Worm (Caenorhabditis elegans): ENCODE measurements around the gene dcap-2.

DNA sequence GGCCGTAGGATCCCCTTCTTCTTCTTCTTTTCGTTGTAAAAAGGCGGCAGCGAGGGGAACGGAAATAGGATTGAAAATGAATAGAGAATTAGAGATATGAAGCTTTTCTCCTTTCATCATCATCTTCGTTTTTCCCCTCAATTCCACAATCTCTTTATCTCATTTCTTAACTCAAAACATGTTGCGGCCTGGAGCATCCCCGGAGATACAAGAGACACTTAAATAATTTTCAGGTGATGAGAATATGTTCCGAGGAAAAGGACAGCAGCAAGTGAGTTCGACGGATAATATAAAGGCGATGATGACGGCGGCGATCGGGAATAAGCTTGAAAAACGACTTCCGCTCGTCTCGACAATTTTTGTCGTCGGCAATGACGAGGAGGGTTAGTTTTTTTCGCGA, 40.0 kb upstream of the dcap-2 start, which contains the start of the genes Y45F10B.13 and qui-1:
- no peak for TF ChIP-seq ceh-30 (tag; optimal IDR thresholded peaks at IDR 0.05)
- TF ChIP-seq fkh-10 (GFP tag; optimal IDR thresholded peaks at IDR 0.05): no peak
- TF ChIP-seq fkh-6 (tag; optimal IDR thresholded peaks at IDR 0.05): no peak
- no peak for TF ChIP-seq sox-4 (tag; optimal IDR thresholded peaks at IDR 0.05)
- no peak for TF ChIP-seq ceh-31 (tag; optimal IDR thresholded peaks at IDR 0.05)
- TF ChIP-seq eyg-1 (tag; optimal IDR thresholded peaks at IDR 0.05): no peak
